Fruit fly (Drosophila melanogaster) whole organism, embryonic: Measurements from ENCODE around the gene Ythdf.
A peak's percentile ranks its signal among the peaks of the same experiment; 100 is the strongest.

ENCODE experiments used
- Antp ChIP-seq: fragments of 200-800 bp; sonication (Bioruptor generic); optimal IDR thresholded peaks from 3 replicates; lab custom pipeline; 2016; ENCODE audit warnings: missing biosample characterization, missing genetic modification characterization
- Asciz ChIP-seq: fragments of 200-800 bp; sonication (Bioruptor generic); optimal IDR thresholded peaks from 2 replicates; lab custom pipeline; 2017; ENCODE audit warnings: missing biosample characterization, mild to moderate bottlenecking, missing genetic modification characterization, missing genetic modification reagents
- CG10431 ChIP-seq: fragments of 200-800 bp; sonication (Bioruptor generic); optimal IDR thresholded peaks from 3 replicates; lab custom pipeline; 2018; ENCODE audit warnings: missing biosample characterization, mild to moderate bottlenecking, missing genetic modification characterization
- CG10959 ChIP-seq: fragments of 200-800 bp; sonication (Bioruptor generic); IDR thresholded peaks from 2 replicates; pipeline ENCODE4 v1.3.6; 2022; ENCODE audit warnings: missing biosample characterization, missing genetic modification characterization
- CG11093 ChIP-seq: fragments of 200-800 bp; sonication (Bioruptor generic); IDR thresholded peaks from 3 replicates; pipeline ENCODE4 v1.3.6; 2022; ENCODE audit warnings: missing biosample characterization, missing genetic modification characterization
- CG12299 ChIP-seq: fragments of 200-800 bp; sonication (Bioruptor generic); optimal IDR thresholded peaks from 2 replicates; lab custom pipeline; 2018; ENCODE audit warnings: missing biosample characterization, mild to moderate bottlenecking, missing genetic modification characterization
- CG13287 ChIP-seq: fragments of 200-800 bp; sonication (Bioruptor generic); IDR thresholded peaks from 2 replicates; pipeline ENCODE4 v1.3.6; 2022; ENCODE audit warnings: missing biosample characterization, missing genetic modification characterization; ENCODE audit not compliant: partially characterized antibody
- CG15011 ChIP-seq: fragments of 200-800 bp; sonication (Bioruptor generic); optimal IDR thresholded peaks from 3 replicates; lab custom pipeline; 2018; ENCODE audit warnings: missing biosample characterization, mild to moderate bottlenecking, missing genetic modification characterization
- CG15601 ChIP-seq: fragments of 200-800 bp; sonication (Bioruptor generic); optimal IDR thresholded peaks from 3 replicates; lab custom pipeline; 2019; ENCODE audit warnings: missing biosample characterization, mild to moderate bottlenecking, missing genetic modification characterization, moderate library complexity
- CG15696 ChIP-seq: fragments of 200-800 bp; sonication (Bioruptor generic); optimal IDR thresholded peaks from 2 replicates; lab custom pipeline; 2019; ENCODE audit warnings: missing biosample characterization, mild to moderate bottlenecking, missing genetic modification characterization, moderate library complexity
- CG16779 ChIP-seq: fragments of 200-800 bp; sonication (Bioruptor generic); IDR thresholded peaks from 2 replicates; pipeline ENCODE4 v1.3.6; 2022; ENCODE audit warnings: missing biosample characterization, missing genetic modification characterization
- CG17612 ChIP-seq: fragments of 200-800 bp; sonication (Bioruptor generic); IDR thresholded peaks from 2 replicates; pipeline ENCODE4 v1.3.6; 2022; ENCODE audit warnings: missing biosample characterization, missing genetic modification characterization
- CG31365 ChIP-seq: fragments of 200-800 bp; sonication (Bioruptor generic); optimal IDR thresholded peaks from 2 replicates; lab custom pipeline; 2018; ENCODE audit warnings: missing biosample characterization, mild to moderate bottlenecking, missing genetic modification characterization
- CG31441 ChIP-seq: fragments of 200-800 bp; sonication (Bioruptor generic); IDR thresholded peaks from 2 replicates; pipeline ENCODE4 v1.3.6; 2022; ENCODE audit warnings: missing biosample characterization, missing genetic modification characterization
- CG5245 ChIP-seq: fragments of 200-800 bp; sonication (Bioruptor generic); optimal IDR thresholded peaks from 3 replicates; lab custom pipeline; 2016; ENCODE audit warnings: missing biosample characterization, missing genetic modification characterization
- CG6765 ChIP-seq: fragments of 200-800 bp; sonication (Bioruptor generic); optimal IDR thresholded peaks from 3 replicates; lab custom pipeline; 2017; ENCODE audit warnings: missing biosample characterization, mild to moderate bottlenecking, missing genetic modification characterization
- CG8089 ChIP-seq: fragments of 200-800 bp; sonication (Bioruptor generic); optimal IDR thresholded peaks from 3 replicates; lab custom pipeline; 2016; ENCODE audit warnings: missing biosample characterization, missing genetic modification characterization
- CG8281 ChIP-seq: fragments of 200-800 bp; sonication (Bioruptor generic); optimal IDR thresholded peaks from 2 replicates; lab custom pipeline; 2018; ENCODE audit warnings: missing biosample characterization, mild to moderate bottlenecking, missing genetic modification characterization, moderate library complexity
- CG8290 ChIP-seq, 3 experiments: fragments of 200-800 bp; sonication (Bioruptor generic); optimal IDR thresholded peaks; 2 replicates each; lab custom pipeline; 2016 to 2019; ENCODE audit warnings: missing biosample characterization in 3 of 3, missing genetic modification characterization in 3 of 3, mild to moderate bottlenecking in 2 of 3, moderate library complexity in 1 of 3
- CG9876 ChIP-seq: fragments of 200-800 bp; sonication (Bioruptor generic); optimal IDR thresholded peaks from 2 replicates; lab custom pipeline; 2016; ENCODE audit warnings: missing biosample characterization, missing genetic modification characterization
- CG9932 ChIP-seq: fragments of 200-800 bp; sonication (Bioruptor generic); IDR thresholded peaks from 2 replicates; pipeline ENCODE4 v1.3.6; 2022; ENCODE audit warnings: missing biosample characterization, missing genetic modification characterization
- CkIIα-i1 ChIP-seq: fragments of 200-800 bp; sonication (Bioruptor generic); IDR thresholded peaks from 2 replicates; pipeline ENCODE4 v1.3.6; 2022; ENCODE audit warnings: missing biosample characterization, missing genetic modification characterization
- Doc2 ChIP-seq: fragments of 200-800 bp; sonication (Bioruptor generic); IDR thresholded peaks from 2 replicates; pipeline ENCODE4 v1.3.6; 2022; ENCODE audit warnings: missing biosample characterization, missing genetic modification characterization
- H15 ChIP-seq: fragments of 200-800 bp; sonication (Bioruptor generic); IDR thresholded peaks from 3 replicates; pipeline ENCODE4 v1.3.6; 2022; ENCODE audit warnings: missing biosample characterization, missing genetic modification characterization
- Hand ChIP-seq: fragments of 200-800 bp; sonication (Bioruptor generic); optimal IDR thresholded peaks from 2 replicates; lab custom pipeline; 2017; ENCODE audit warnings: mild to moderate bottlenecking, missing biosample characterization, missing genetic modification reagents, missing genetic modification characterization
- Hmr ChIP-seq: fragments of 200-800 bp; sonication (Bioruptor generic); optimal IDR thresholded peaks from 3 replicates; lab custom pipeline; 2017; ENCODE audit warnings: mild to moderate bottlenecking, missing biosample characterization, missing genetic modification reagents, missing genetic modification characterization
- Hr78 ChIP-seq, 2 experiments: fragments of 200-800 bp in 1 of 2; fragments of >200 bp in 1 of 2; sonication (Bioruptor generic) in 1 of 2; optimal IDR thresholded peaks; 2 replicates each; lab custom pipeline; 2017 to 2019; ENCODE audit warnings: missing biosample characterization in 2 of 2, missing genetic modification characterization in 2 of 2, mild to moderate bottlenecking in 1 of 2, moderate library complexity in 1 of 2
- Kr ChIP-seq: fragments of 200-800 bp; sonication (Bioruptor generic); optimal IDR thresholded peaks from 2 replicates; lab custom pipeline; 2017; ENCODE audit warnings: missing biosample characterization, mild to moderate bottlenecking, missing genetic modification characterization
- Max ChIP-seq: fragments of 200-800 bp; sonication (Bioruptor generic); optimal IDR thresholded peaks from 2 replicates; lab custom pipeline; 2016; ENCODE audit warnings: missing biosample characterization, mild to moderate bottlenecking, missing genetic modification characterization
- Rfx ChIP-seq: fragments of 200-800 bp; sonication (Bioruptor generic); IDR thresholded peaks from 2 replicates; pipeline ENCODE4 v1.3.6; 2022; ENCODE audit warnings: missing biosample characterization, missing genetic modification characterization
- Rx ChIP-seq: fragments of 200-800 bp; sonication (Bioruptor generic); IDR thresholded peaks from 2 replicates; pipeline ENCODE4 v1.3.6; 2022; ENCODE audit warnings: missing biosample characterization, missing genetic modification characterization
- Scr ChIP-seq: fragments of 200-800 bp; sonication (Bioruptor generic); IDR thresholded peaks from 2 replicates; pipeline ENCODE4 v1.3.6; 2022; ENCODE audit warnings: missing biosample characterization, missing genetic modification characterization; ENCODE audit not compliant: partially characterized antibody
- TFAM ChIP-seq: fragments of 200-800 bp; sonication (Bioruptor generic); optimal IDR thresholded peaks from 2 replicates; lab custom pipeline; 2017; ENCODE audit warnings: missing biosample characterization, missing genetic modification characterization, inconsistent platforms
- az2 ChIP-seq: fragments of 200-800 bp; sonication (Bioruptor generic); optimal IDR thresholded peaks from 3 replicates; lab custom pipeline; 2016; ENCODE audit warnings: missing biosample characterization, missing genetic modification characterization
- ems ChIP-seq: fragments of 200-800 bp; sonication (Bioruptor generic); optimal IDR thresholded peaks from 3 replicates; lab custom pipeline; 2016; ENCODE audit warnings: missing biosample characterization, missing genetic modification characterization
- fd102C ChIP-seq: fragments of 200-800 bp; sonication (Bioruptor generic); optimal IDR thresholded peaks from 2 replicates; lab custom pipeline; 2018; ENCODE audit warnings: missing biosample characterization, mild to moderate bottlenecking, missing genetic modification characterization, moderate library complexity
- gcm2 ChIP-seq: fragments of 200-800 bp; sonication (Bioruptor generic); optimal IDR thresholded peaks from 2 replicates; lab custom pipeline; 2016; ENCODE audit warnings: missing biosample characterization, missing genetic modification characterization
- gsb-n ChIP-seq: fragments of 200-800 bp; sonication (Bioruptor generic); optimal IDR thresholded peaks from 3 replicates; lab custom pipeline; 2018; ENCODE audit warnings: missing biosample characterization, mild to moderate bottlenecking, missing genetic modification characterization
- gt ChIP-seq: fragments of 200-800 bp; sonication (Bioruptor generic); IDR thresholded peaks from 2 replicates; pipeline ENCODE4 v1.3.6; 2022; ENCODE audit warnings: missing biosample characterization, missing genetic modification characterization
- lilli ChIP-seq: fragments of 200-800 bp; sonication (Bioruptor generic); optimal IDR thresholded peaks from 3 replicates; lab custom pipeline; 2016; ENCODE audit warnings: missing biosample characterization, missing genetic modification characterization
- lmd ChIP-seq: fragments of 200-800 bp; sonication (Bioruptor generic); IDR thresholded peaks from 2 replicates; pipeline ENCODE4 v1.3.6; 2022; ENCODE audit warnings: missing biosample characterization, missing genetic modification characterization
- onecut ChIP-seq: fragments of 200-800 bp; sonication (Bioruptor generic); IDR thresholded peaks from 2 replicates; pipeline ENCODE4 v1.3.6; 2022; ENCODE audit warnings: missing biosample characterization, missing genetic modification characterization
- p53 ChIP-seq: fragments of 200-800 bp; sonication (Bioruptor generic); optimal IDR thresholded peaks from 2 replicates; lab custom pipeline; 2016; ENCODE audit warnings: missing biosample characterization, missing genetic modification characterization
- prd ChIP-seq, 3 experiments: fragments of >200 bp in 2 of 3; fragments of 200-800 bp in 1 of 3; sonication (Bioruptor generic) in 1 of 3; optimal IDR thresholded peaks in 2 of 3; IDR thresholded peaks in 1 of 3; 2 replicates in 2 of 3; 3 replicates in 1 of 3; pipeline versions ENCODE4 v1.3.6 to Lab custom; 2017 to 2022; ENCODE audit warnings: missing biosample characterization in 1 of 3, missing genetic modification characterization in 1 of 3
- pum ChIP-seq: fragments of 200-800 bp; sonication (Bioruptor generic); optimal IDR thresholded peaks from 2 replicates; lab custom pipeline; 2016; ENCODE audit warnings: missing biosample characterization, missing genetic modification characterization
- pzg ChIP-seq: fragments of 200-800 bp; sonication (Bioruptor generic); optimal IDR thresholded peaks from 3 replicates; lab custom pipeline; 2018; ENCODE audit warnings: missing biosample characterization, mild to moderate bottlenecking, missing genetic modification characterization, moderate library complexity
- sima ChIP-seq: fragments of 200-800 bp; sonication (Bioruptor generic); optimal IDR thresholded peaks from 2 replicates; lab custom pipeline; 2016; ENCODE audit warnings: missing biosample characterization, missing genetic modification characterization
- usp ChIP-seq: fragments of >200 bp; optimal IDR thresholded peaks from 2 replicates; lab custom pipeline; 2017; ENCODE audit warnings: missing biosample characterization, missing genetic modification characterization
- yki ChIP-seq: fragments of >200 bp; optimal IDR thresholded peaks from 3 replicates; lab custom pipeline; 2018
- z ChIP-seq: fragments of 200-800 bp; sonication (Bioruptor generic); IDR thresholded peaks from 3 replicates; pipeline ENCODE4 v1.3.6; 2022; ENCODE audit warnings: missing biosample characterization, missing genetic modification characterization
- zen2 ChIP-seq: fragments of 200-800 bp; sonication (Bioruptor generic); IDR thresholded peaks from 3 replicates; pipeline ENCODE4 v1.3.6; 2022; ENCODE audit warnings: missing biosample characterization, missing genetic modification characterization; ENCODE audit not compliant: partially characterized antibody

Gene Ythdf

DNA sequence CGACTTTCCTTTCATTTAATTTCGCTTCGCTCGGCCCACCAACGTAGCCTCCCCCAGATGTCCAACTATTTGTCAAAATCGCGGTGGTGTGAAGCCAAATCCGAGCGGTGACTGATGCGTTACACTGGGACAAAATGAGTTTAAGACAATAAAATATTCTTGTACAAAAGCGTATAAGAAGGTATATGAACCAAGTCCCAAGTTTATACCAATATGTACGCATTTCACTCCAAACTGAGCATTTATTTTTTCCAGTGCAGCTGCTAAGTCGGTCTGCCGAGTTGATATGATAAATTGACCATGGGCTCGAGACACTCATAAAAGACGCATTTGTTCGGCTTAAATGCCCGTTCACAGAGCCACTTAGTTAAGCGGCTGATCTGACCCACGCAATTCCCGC, 34.3 kb downstream of the Ythdf start (continued):
- TF ChIP-seq CG31365 (tag; lab: Kevin White, UChicago) (no peak), CG8089 (GFP tag; lab: Kevin White, UChicago) (peak; percentile 19), Hr78 (GFP tag; optimal IDR thresholded peaks at IDR 0.05; lab: Kevin White, UChicago) (no peak), az2 (GFP tag; lab: Kevin White, UChicago) (peak; percentile 61), Asciz (peak; percentile 16), Doc2 (GFP tag; lab: Robert Waterston, UW) (no peak), p53 (no peak), ems (GFP tag; lab: Kevin White, UChicago) (no peak), Kr (no peak), CkIIα-i1 (GFP tag; lab: Robert Waterston, UW) (no peak), pum (peak; percentile 9), prd (optimal IDR thresholded peaks at IDR 0.05; lab: Kevin White, UChicago) (no peak), prd (GFP tag; IDR thresholded peaks at IDR 0.05; lab: Robert Waterston, UW) (peak; percentile 71; the same call in 2 of the 3 replicates), gsb-n (tag; lab: Kevin White, UChicago) (peak; percentile 46), sima (GFP tag; lab: Kevin White, UChicago) (no peak), gcm2 (GFP tag; lab: Kevin White, UChicago) (no peak), fd102C (GFP tag; lab: Kevin White, UChicago) (no peak), H15 (GFP tag; lab: Robert Waterston, UW) (peak; percentile 48; the same call in 1 of the 3 replicates), CG13287 (GFP tag; lab: Robert Waterston, UW) (no peak), CG16779 (GFP tag; lab: Robert Waterston, UW) (no peak), CG10959 (GFP tag; lab: Robert Waterston, UW) (no peak), CG17612 (GFP tag; lab: Robert Waterston, UW) (no peak), Hand (GFP tag; lab: Kevin White, UChicago) (no peak), CG12299 (tag; lab: Kevin White, UChicago) (no peak), CG11093 (no peak), CG8281 (tag; lab: Kevin White, UChicago) (peak; percentile 12), CG9932 (GFP tag; lab: Robert Waterston, UW) (no peak), pzg (GFP tag; lab: Kevin White, UChicago) (no peak), Rx (GFP tag; lab: Robert Waterston, UW) (peak; percentile 63), lilli (GFP tag; lab: Kevin White, UChicago) (peak; percentile 42), CG9876 (GFP tag; lab: Kevin White, UChicago) (peak; percentile 23), zen2 (no peak), CG6765 (GFP tag; lab: Kevin White, UChicago) (no peak), z (GFP tag; lab: Robert Waterston, UW) (no peak), CG31441 (GFP tag; lab: Robert Waterston, UW) (0 out of 2 replicates have a peak, but pooled peaks have one; percentile 35), CG8290 (GFP tag; optimal IDR thresholded peaks at IDR 0.05; lab: Kevin White, UChicago) (no peak), CG8290 (tag; optimal IDR thresholded peaks at IDR 0.05; lab: Kevin White, UChicago) (no peak), Hmr (GFP tag; lab: Kevin White, UChicago) (no peak), CG15011 (GFP tag; lab: Kevin White, UChicago) (no peak), CG10431 (no peak), Antp (GFP tag; lab: Kevin White, UChicago) (peak; percentile 23), Max (GFP tag; lab: Kevin White, UChicago) (no peak), lmd (GFP tag; lab: Robert Waterston, UW) (peak; percentile 76), CG15696 (tag; lab: Kevin White, UChicago) (no peak), yki (lab: Kevin White, UChicago) (no peak), TFAM (no peak), CG5245 (GFP tag; lab: Kevin White, UChicago) (peak; percentile 54), CG15601 (tag; lab: Kevin White, UChicago) (no peak), Scr (GFP tag; lab: Robert Waterston, UW) (no peak), gt (no peak), onecut (GFP tag; lab: Robert Waterston, UW) (0 out of 2 replicates have a peak, but pooled peaks have one; percentile 19), usp (GFP tag; lab: Kevin White, UChicago) (no peak), Rfx (GFP tag; lab: Robert Waterston, UW) (peak; percentile 74)
